Worm (Caenorhabditis elegans) whole organism, L1 larva: ENCODE measurements around the gene R05G9.1.

Experiments
- F16B12.6 ChIP-seq: fragments of 150-350 bp; optimal IDR thresholded peaks from 2 replicates; lab custom pipeline; 2014; ENCODE audit warnings: missing biosample characterization, missing genetic modification characterization
- alr-1 ChIP-seq: fragments of 200-800 bp; sonication (Bioruptor generic); optimal IDR thresholded peaks from 2 replicates; lab custom pipeline; 2018; ENCODE audit warnings: borderline replicate concordance, mild to moderate bottlenecking, missing genetic modification characterization, missing compliant biosample characterization
- aly-2 ChIP-seq: fragments of 150-350 bp; optimal IDR thresholded peaks from 2 replicates; lab custom pipeline; 2014; ENCODE audit warnings: missing biosample characterization, missing genetic modification characterization
- blmp-1 ChIP-seq: fragments of 150-350 bp; optimal IDR thresholded peaks from 2 replicates; lab custom pipeline; 2014; ENCODE audit warnings: missing biosample characterization, missing genetic modification characterization
- ceh-63 ChIP-seq: fragments of 200-800 bp; sonication (Bioruptor generic); optimal IDR thresholded peaks from 2 replicates; lab custom pipeline; 2018; ENCODE audit warnings: mild to moderate bottlenecking, missing genetic modification characterization, missing compliant biosample characterization
- ceh-82 ChIP-seq, 3 experiments: fragments of 150-350 bp in 1 of 3; sonication (generic microtip) in 2 of 3; optimal IDR thresholded peaks; 2 replicates each; lab custom pipeline; 2014 to 2017; ENCODE audit warnings: missing biosample characterization in 3 of 3, missing genetic modification characterization in 3 of 3
- ceh-88 ChIP-seq: fragments of 200-800 bp; sonication (Bioruptor generic); IDR thresholded peaks from 2 replicates; pipeline ENCODE4 v1.3.6; 2022; ENCODE audit warnings: missing genetic modification characterization, missing compliant biosample characterization
- ceh-90 ChIP-seq: sonication (generic microtip); optimal IDR thresholded peaks from 2 replicates; lab custom pipeline; 2016; ENCODE audit warnings: missing genetic modification characterization, missing compliant biosample characterization
- dpl-1 ChIP-seq, 3 experiments: fragments of 150-350 bp in 2 of 3; sonication (generic microtip) in 1 of 3; optimal IDR thresholded peaks; 2 replicates each; lab custom pipeline; 2014 to 2017; ENCODE audit warnings: missing biosample characterization in 3 of 3, missing genetic modification characterization in 3 of 3, missing genetic modification reagents in 3 of 3
- efl-1 ChIP-seq, 4 experiments: fragments of 150-350 bp; optimal IDR thresholded peaks in 3 of 4; peaks in 1 of 4; 1 replicate in 1 of 4; 2 replicates in 3 of 4; lab custom pipeline; 2014; ENCODE audit warnings: missing biosample characterization in 2 of 4, missing genetic modification characterization in 2 of 4, missing genetic modification reagents in 2 of 4
- efl-3 ChIP-seq: fragments of 200-800 bp; sonication (Bioruptor generic); optimal IDR thresholded peaks from 2 replicates; lab custom pipeline; 2018; ENCODE audit warnings: mild to moderate bottlenecking, missing genetic modification characterization, missing compliant biosample characterization
- egl-27 ChIP-seq, 2 experiments: fragments of 150-350 bp in 1 of 2; sonication (generic microtip); optimal IDR thresholded peaks; 3 replicates each; lab custom pipeline; 2017 to 2018; ENCODE audit warnings: missing biosample characterization in 2 of 2, missing genetic modification characterization in 2 of 2, missing genetic modification reagents in 2 of 2
- elt-2 ChIP-seq: sonication (generic microtip); optimal IDR thresholded peaks from 2 replicates; lab custom pipeline; 2016; ENCODE audit warnings: missing genetic modification characterization, mild to moderate bottlenecking, inconsistent platforms, missing compliant biosample characterization, missing genetic modification reagents
- ets-5 ChIP-seq: fragments of 200-800 bp; sonication (Bioruptor generic); IDR thresholded peaks from 2 replicates; pipeline ENCODE4 v1.3.6; 2022; ENCODE audit warnings: missing genetic modification characterization, missing compliant biosample characterization
- fkh-8 ChIP-seq: sonication (generic microtip); optimal IDR thresholded peaks from 2 replicates; lab custom pipeline; 2016; ENCODE audit warnings: mild to moderate bottlenecking, missing genetic modification characterization, missing compliant biosample characterization
- lin-13 ChIP-seq: fragments of 150-350 bp; optimal IDR thresholded peaks from 2 replicates; lab custom pipeline; 2014; ENCODE audit warnings: missing biosample characterization, missing genetic modification reagents, missing genetic modification characterization
- lin-15B ChIP-seq: fragments of 150-350 bp; sonication (generic microtip); optimal IDR thresholded peaks from 3 replicates; lab custom pipeline; 2014; ENCODE audit warnings: missing biosample characterization, missing genetic modification characterization
- lin-35 ChIP-seq, 2 experiments: fragments of 150-350 bp; optimal IDR thresholded peaks; 2 replicates each; lab custom pipeline; 2014; ENCODE audit warnings: missing biosample characterization in 2 of 2, missing genetic modification characterization in 2 of 2, missing genetic modification reagents in 2 of 2
- lin-39 ChIP-seq: fragments of 150-350 bp; optimal IDR thresholded peaks from 2 replicates; lab custom pipeline; 2014; ENCODE audit warnings: missing biosample characterization, missing genetic modification reagents, missing genetic modification characterization
- lsy-2 ChIP-seq, 2 experiments: fragments of 150-350 bp; optimal IDR thresholded peaks; 2 replicates each; lab custom pipeline; 2014; ENCODE audit warnings: missing biosample characterization in 2 of 2, missing genetic modification characterization in 2 of 2
- mep-1 ChIP-seq: fragments of 150-350 bp; optimal IDR thresholded peaks from 2 replicates; lab custom pipeline; 2014; ENCODE audit warnings: missing biosample characterization, missing genetic modification characterization
- nhr-11 ChIP-seq: fragments of 150-350 bp; optimal IDR thresholded peaks from 2 replicates; lab custom pipeline; 2014; ENCODE audit warnings: missing biosample characterization, missing genetic modification characterization
- nhr-20 ChIP-seq: sonication (generic microtip); optimal IDR thresholded peaks from 2 replicates; lab custom pipeline; 2016; ENCODE audit warnings: mild to moderate bottlenecking, missing genetic modification characterization, missing compliant biosample characterization
- nhr-47 ChIP-seq: sonication (generic microtip); optimal IDR thresholded peaks from 2 replicates; lab custom pipeline; 2016; ENCODE audit warnings: mild to moderate bottlenecking, missing genetic modification characterization, moderate library complexity, missing compliant biosample characterization
- nhr-71 ChIP-seq: sonication (generic microtip); optimal IDR thresholded peaks from 2 replicates; lab custom pipeline; 2016; ENCODE audit warnings: mild to moderate bottlenecking, missing genetic modification characterization, moderate library complexity, missing compliant biosample characterization
- nhr-76 ChIP-seq: sonication (generic microtip); optimal IDR thresholded peaks from 2 replicates; lab custom pipeline; 2017; ENCODE audit warnings: missing biosample characterization, missing genetic modification characterization
- pag-3 ChIP-seq: sonication (generic microtip); optimal IDR thresholded peaks from 2 replicates; lab custom pipeline; 2017; ENCODE audit warnings: missing genetic modification characterization, mild to moderate bottlenecking, missing compliant biosample characterization, antibody characterized with exemption, borderline replicate concordance; ENCODE audit not compliant: insufficient read depth
- pax-3 ChIP-seq: fragments of 200-800 bp; sonication (Bioruptor generic); optimal IDR thresholded peaks from 2 replicates; lab custom pipeline; 2018; ENCODE audit warnings: mild to moderate bottlenecking, missing genetic modification characterization, moderate library complexity, missing compliant biosample characterization
- pqm-1 ChIP-seq: sonication (generic microtip); optimal IDR thresholded peaks from 3 replicates; lab custom pipeline; 2017; ENCODE audit warnings: missing biosample characterization, missing genetic modification characterization
- snpc-4 ChIP-seq: fragments of 150-350 bp; optimal IDR thresholded peaks from 2 replicates; lab custom pipeline; 2014; ENCODE audit warnings: missing biosample characterization, missing genetic modification characterization
- swsn-7 ChIP-seq: sonication (generic microtip); optimal IDR thresholded peaks from 2 replicates; lab custom pipeline; 2016; ENCODE audit warnings: missing genetic modification characterization, missing compliant biosample characterization
- unc-130 ChIP-seq: fragments of 150-350 bp; optimal IDR thresholded peaks from 2 replicates; lab custom pipeline; 2017; ENCODE audit warnings: missing biosample characterization, missing genetic modification characterization, inconsistent platforms
- unc-98 ChIP-seq: fragments of 200-800 bp; sonication (Bioruptor generic); IDR thresholded peaks from 2 replicates; pipeline ENCODE4 v1.3.6; 2022; ENCODE audit warnings: missing genetic modification characterization, missing compliant biosample characterization
- vab-15 ChIP-seq: sonication (generic microtip); optimal IDR thresholded peaks from 2 replicates; lab custom pipeline; 2017; ENCODE audit warnings: missing genotype, mild to moderate bottlenecking, missing genetic modification characterization, missing compliant biosample characterization
- xbp-1 ChIP-seq: sonication (generic microtip); optimal IDR thresholded peaks from 2 replicates; lab custom pipeline; 2016; ENCODE audit warnings: missing genetic modification characterization, missing compliant biosample characterization
- zip-4 ChIP-seq: fragments of 200-800 bp; sonication (Bioruptor generic); optimal IDR thresholded peaks from 2 replicates; lab custom pipeline; 2018; ENCODE audit warnings: mild to moderate bottlenecking, missing genetic modification characterization, moderate library complexity, missing compliant biosample characterization

The R05G9.1 gene

ce11 chrII:6513357-6513756 lies 10.4 kb downstream of the R05G9.1 start:
- TF ChIP-seq unc-98 (GFP tag; lab: Robert Waterston, UW), result no peak
- no peak for TF ChIP-seq lin-13 (GFP tag; lab: Kevin White, UChicago)
- no peak for TF ChIP-seq vab-15
- no peak for TF ChIP-seq ceh-88 (GFP tag; lab: Robert Waterston, UW)
- no peak for TF ChIP-seq pax-3 (tag; lab: Kevin White, UChicago)
- peak; percentile 65 for TF ChIP-seq blmp-1 (tag; lab: Kevin White, UChicago)
- TF ChIP-seq fkh-8 (tag; lab: Kevin White, UChicago), result no peak
- no peak for TF ChIP-seq xbp-1 (tag; lab: Kevin White, UChicago)

ce11 chrII:6513911-6514310 lies 10.9 kb downstream of the R05G9.1 start, which contains the start of gene R05G9R.1:
Gene R05G9R.1, minus strand, starts transcription at chrII:6514011.
- TF ChIP-seq zip-4 (GFP tag; lab: Kevin White, UChicago), result no peak
- TF ChIP-seq elt-2 (tag; lab: Kevin White, UChicago), result no peak
- TF ChIP-seq efl-3 (GFP tag; lab: Kevin White, UChicago), result no peak
- TF ChIP-seq aly-2 (tag; lab: Kevin White, UChicago), result no peak
- TF ChIP-seq nhr-76 (tag; lab: Kevin White, UChicago), result no peak
- TF ChIP-seq pqm-1 (tag; lab: Kevin White, UChicago), result no peak
- no peak for TF ChIP-seq efl-1 (optimal IDR thresholded peaks at IDR 0.05; lab: Kevin White, UChicago)
- peak in 1 of 2 experiments; percentile 9 for TF ChIP-seq efl-1 (GFP tag; optimal IDR thresholded peaks at IDR 0.05 in 1 of 2; lab: Kevin White, UChicago)
- TF ChIP-seq egl-27 (tag; optimal IDR thresholded peaks at IDR 0.05; lab: Kevin White, UChicago), result no peak

ce11 chrII:6516276-6516675 lies 13.3 kb downstream of the R05G9.1 start, which contains the start of gene C56E6.7:
Gene C56E6.7, plus strand, starts transcription at chrII:6516576.
- no peak for TF ChIP-seq ceh-90 (tag; lab: Kevin White, UChicago)
- TF ChIP-seq nhr-47 (tag; lab: Kevin White, UChicago), result no peak
- TF ChIP-seq unc-130 (tag; lab: Kevin White, UChicago), result no peak
- TF ChIP-seq aly-2 (tag; lab: Kevin White, UChicago), result no peak
- no peak for TF ChIP-seq ceh-63
- TF ChIP-seq lin-35 (GFP tag; optimal IDR thresholded peaks at IDR 0.05; lab: Kevin White, UChicago), result no peak
- TF ChIP-seq lin-15B (tag; lab: Kevin White, UChicago), result no peak
- no peak for TF ChIP-seq blmp-1 (tag; lab: Kevin White, UChicago)
- TF ChIP-seq ets-5 (GFP tag; lab: Robert Waterston, UW), result no peak
- no peak for TF ChIP-seq vab-15
- TF ChIP-seq alr-1, result no peak
- TF ChIP-seq ceh-82 (tag; optimal IDR thresholded peaks at IDR 0.05; lab: Kevin White, UChicago), result no peak
- no peak for TF ChIP-seq nhr-20 (tag; lab: Kevin White, UChicago)
- no peak for TF ChIP-seq pag-3 (tag; lab: Kevin White, UChicago)

- TF ChIP-seq efl-1 (optimal IDR thresholded peaks at IDR 0.05; lab: Kevin White, UChicago) (peak; percentile 31), efl-1 (GFP tag; optimal IDR thresholded peaks at IDR 0.05 in 1 of 2; lab: Kevin White, UChicago) (peak; percentile 45 to 94), lsy-2 (tag; optimal IDR thresholded peaks at IDR 0.05; lab: Kevin White, UChicago) (peak in 1 of 2 experiments; percentile 75), swsn-7 (no peak), nhr-71 (tag; lab: Kevin White, UChicago) (no peak), mep-1 (peak; percentile 39), lin-35 (GFP tag; optimal IDR thresholded peaks at IDR 0.05; lab: Kevin White, UChicago) (peak in 1 of 2 experiments; percentile 67), blmp-1 (tag; lab: Kevin White, UChicago) (peak; percentile 1), dpl-1 (GFP tag; optimal IDR thresholded peaks at IDR 0.05; lab: Kevin White, UChicago) (peak in 2 of 3 experiments; percentile 47 to 64)
Measured at ce11 chrII:6519703-6520102, 16.7 kb downstream of the R05G9.1 start.

- TF ChIP-seq snpc-4 (tag; lab: Kevin White, UChicago) (no peak), pqm-1 (tag; lab: Kevin White, UChicago) (peak; percentile 45), nhr-71 (tag; lab: Kevin White, UChicago) (no peak), nhr-11 (tag; lab: Kevin White, UChicago) (no peak), lin-39 (tag; lab: Kevin White, UChicago) (no peak), elt-2 (tag; lab: Kevin White, UChicago) (peak; percentile 57), efl-1 (optimal IDR thresholded peaks at IDR 0.05; lab: Kevin White, UChicago) (no peak), efl-1 (GFP tag; optimal IDR thresholded peaks at IDR 0.05 in 1 of 2; lab: Kevin White, UChicago) (peak in 1 of 2 experiments; percentile 87), F16B12.6 (tag; lab: Kevin White, UChicago) (no peak), blmp-1 (tag; lab: Kevin White, UChicago) (peak; percentile 40)
Measured at ce11 chrII:6520103-6520502, 17.1 kb downstream of the R05G9.1 start.
